Worm (Caenorhabditis elegans) whole organism, L4 larva: ENCODE measurements around the gene ZK177.11.

Source experiments
- Y105C5A.15 ChIP-seq: fragments of 200-800 bp; sonication (Bioruptor generic); IDR thresholded peaks from 2 replicates; pipeline ENCODE4 v1.3.6; 2022; ENCODE audit warnings: missing genetic modification characterization, missing compliant biosample characterization
- aly-2 ChIP-seq: sonication (generic microtip); optimal IDR thresholded peaks from 2 replicates; lab custom pipeline; 2018; ENCODE audit warnings: missing biosample characterization, missing genetic modification characterization
- daf-19 ChIP-seq: fragments of 200-800 bp; sonication (Bioruptor generic); conservative IDR thresholded peaks from 2 replicates; pipeline ENCODE4 v1.3.6; 2022; ENCODE audit warnings: missing genetic modification characterization, missing compliant biosample characterization
- lim-7 ChIP-seq: fragments of 200-800 bp; sonication (Bioruptor generic); IDR thresholded peaks from 2 replicates; pipeline ENCODE4 v1.3.6; 2022; ENCODE audit warnings: missing genetic modification characterization, missing compliant biosample characterization
- lsy-2 ChIP-seq, 2 experiments: fragments of 150-350 bp in 1 of 2; sonication (generic microtip) in 1 of 2; optimal IDR thresholded peaks; 2 replicates each; lab custom pipeline; 2014 to 2017; ENCODE audit warnings: missing biosample characterization in 2 of 2, missing genetic modification characterization in 2 of 2
- mdl-1 ChIP-seq, 2 experiments: fragments of 150-350 bp in 1 of 2; sonication (generic microtip) in 1 of 2; optimal IDR thresholded peaks; 2 replicates each; lab custom pipeline; 2014 to 2017; ENCODE audit warnings: missing biosample characterization in 2 of 2, missing genetic modification characterization in 2 of 2
- php-3 ChIP-seq: fragments of 200-800 bp; sonication (Bioruptor generic); IDR thresholded peaks from 2 replicates; pipeline ENCODE4 v1.3.6; 2022; ENCODE audit warnings: missing genetic modification reagents, missing genetic modification characterization, missing compliant biosample characterization
- unc-39 ChIP-seq: sonication (generic microtip); optimal IDR thresholded peaks from 2 replicates; lab custom pipeline; 2017; ENCODE audit warnings: missing biosample characterization, missing genetic modification characterization
- unc-62 ChIP-seq, 3 experiments: fragments of 150-350 bp in 1 of 3; sonication (generic microtip); optimal IDR thresholded peaks in 2 of 3; peaks in 1 of 3; 1 replicate in 1 of 3; 2 replicates in 2 of 3; lab custom pipeline; 2014 to 2017; ENCODE audit warnings: missing biosample characterization in 3 of 3, missing genetic modification characterization in 3 of 3, missing genetic modification reagents in 3 of 3, missing genotype in 1 of 3
- zag-1 ChIP-seq: fragments of 150-350 bp; optimal IDR thresholded peaks from 2 replicates; lab custom pipeline; 2014; ENCODE audit warnings: missing biosample characterization, missing genetic modification characterization
- ztf-11 ChIP-seq: fragments of 150-350 bp; optimal IDR thresholded peaks from 2 replicates; lab custom pipeline; 2014; ENCODE audit warnings: missing biosample characterization, missing genetic modification characterization

ce11 chrII:5544764-5545163 is 22.0 kb downstream of the ZK177.11 start, which contains the start of gene ins-13:
- TF ChIP-seq mdl-1 (tag; optimal IDR thresholded peaks at IDR 0.05; lab: Kevin White, UChicago), result no peak
- TF ChIP-seq daf-19 (GFP tag; lab: Robert Waterston, UW), result no peak
- TF ChIP-seq unc-39 (tag; lab: Kevin White, UChicago), result no peak
- no peak for TF ChIP-seq unc-62 (GFP tag; optimal IDR thresholded peaks at IDR 0.05 in 1 of 2; lab: Kevin White, UChicago)
- no peak for TF ChIP-seq unc-62 (tag; optimal IDR thresholded peaks at IDR 0.05; lab: Kevin White, UChicago)
- no peak for TF ChIP-seq ztf-11
- TF ChIP-seq Y105C5A.15 (GFP tag; lab: Robert Waterston, UW), result no peak
- no peak for TF ChIP-seq lsy-2 (tag; optimal IDR thresholded peaks at IDR 0.05; lab: Kevin White, UChicago)
- no peak for TF ChIP-seq lim-7 (GFP tag; lab: Robert Waterston, UW)
- TF ChIP-seq zag-1 (tag; lab: Kevin White, UChicago), result no peak
- no peak for TF ChIP-seq aly-2 (tag; lab: Kevin White, UChicago)
- no peak for TF ChIP-seq php-3 (GFP tag; lab: Robert Waterston, UW)
